Fruit fly (Drosophila melanogaster): ENCODE data around the gene CG11334.

The CG11334 gene

DNA sequence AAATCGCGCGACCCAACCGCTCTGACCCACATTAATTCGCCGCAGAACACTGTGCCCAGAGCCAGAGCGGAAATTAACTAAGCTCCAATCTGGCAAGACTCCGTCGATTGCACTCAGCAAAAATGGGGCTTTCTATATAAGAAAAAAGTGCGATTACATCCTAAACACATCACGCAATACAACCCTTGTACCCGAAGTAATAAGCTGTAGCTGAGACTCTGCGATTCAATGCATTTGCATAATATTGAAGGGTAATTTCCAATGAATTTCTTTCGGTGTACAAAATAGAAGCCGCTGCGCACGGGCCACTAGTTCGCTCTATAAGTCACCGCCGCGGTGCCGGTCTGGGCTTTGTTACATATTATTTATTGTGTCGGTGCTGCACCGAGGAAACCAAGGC, 19.3 kb upstream of the CG11334 start:
- TF ChIP-seq CG33017 (tag; optimal IDR thresholded peaks at IDR 0.05) (no peak), kay (GFP tag; ENCODE audit: borderline replicate concordance) (no peak), CG12768 (GFP tag; optimal IDR thresholded peaks at IDR 0.05) (no peak), CG1620 (GFP tag; optimal IDR thresholded peaks at IDR 0.05) (no peak), CG7101 (tag; optimal IDR thresholded peaks at IDR 0.05) (no peak), toe (GFP tag; optimal IDR thresholded peaks at IDR 0.05) (no peak), CG5204 (GFP tag; optimal IDR thresholded peaks at IDR 0.05) (no peak), Clk (GFP tag; optimal IDR thresholded peaks at IDR 0.05) (no peak), pad (GFP tag; optimal IDR thresholded peaks at IDR 0.05) (no peak), Crg-1 (GFP tag; optimal IDR thresholded peaks at IDR 0.05) (no peak), CG14711 (tag; optimal IDR thresholded peaks at IDR 0.05) (no peak), Hr96 (GFP tag; optimal IDR thresholded peaks at IDR 0.05) (no peak), ovo (GFP tag; optimal IDR thresholded peaks at IDR 0.05) (no peak), Mnt (GFP tag; optimal IDR thresholded peaks at IDR 0.05) (no peak)

DNA sequence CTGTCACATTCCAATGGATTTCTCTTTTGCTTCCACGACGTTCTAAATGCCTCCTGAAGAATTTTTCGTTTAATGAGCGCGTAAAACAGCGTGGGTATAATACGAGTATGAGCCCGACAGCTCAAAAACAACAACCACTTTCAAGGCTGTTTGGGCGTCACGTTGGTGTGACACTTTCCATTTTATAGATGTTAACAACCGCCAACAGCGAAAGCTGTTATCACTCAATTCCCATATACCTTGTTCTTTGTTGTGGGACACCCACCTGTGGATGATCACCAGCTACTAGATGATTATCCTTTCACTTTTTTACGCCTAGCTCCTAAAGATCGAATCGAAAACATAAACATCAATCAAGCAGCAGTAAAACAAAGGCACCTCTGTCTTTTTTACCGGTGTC, 14.3 kb upstream of the CG11334 start:
- TF ChIP-seq pad (GFP tag; optimal IDR thresholded peaks at IDR 0.05) (no peak), CG33017 (tag; optimal IDR thresholded peaks at IDR 0.05) (no peak), CG1620 (GFP tag; optimal IDR thresholded peaks at IDR 0.05) (no peak), Hr96 (GFP tag; optimal IDR thresholded peaks at IDR 0.05) (no peak), Crg-1 (GFP tag; optimal IDR thresholded peaks at IDR 0.05) (no peak), CG11617 (GFP tag; optimal IDR thresholded peaks at IDR 0.05) (no peak), CG14711 (tag; optimal IDR thresholded peaks at IDR 0.05) (no peak), CG7045 (GFP tag; optimal IDR thresholded peaks at IDR 0.05) (no peak), CG7101 (tag; optimal IDR thresholded peaks at IDR 0.05) (no peak), cic (GFP tag; optimal IDR thresholded peaks at IDR 0.05) (no peak), ovo (GFP tag; optimal IDR thresholded peaks at IDR 0.05) (no peak), toe (GFP tag; optimal IDR thresholded peaks at IDR 0.05) (no peak), Clk (GFP tag; optimal IDR thresholded peaks at IDR 0.05) (no peak), tj (GFP tag; optimal IDR thresholded peaks at IDR 0.05) (no peak), cnc (optimal IDR thresholded peaks at IDR 0.05) (no peak), kay (GFP tag; ENCODE audit: borderline replicate concordance) (no peak), bab1 (GFP tag; optimal IDR thresholded peaks at IDR 0.05) (no peak), CG12768 (GFP tag; optimal IDR thresholded peaks at IDR 0.05) (no peak), CG5204 (GFP tag; optimal IDR thresholded peaks at IDR 0.05) (no peak)

DNA sequence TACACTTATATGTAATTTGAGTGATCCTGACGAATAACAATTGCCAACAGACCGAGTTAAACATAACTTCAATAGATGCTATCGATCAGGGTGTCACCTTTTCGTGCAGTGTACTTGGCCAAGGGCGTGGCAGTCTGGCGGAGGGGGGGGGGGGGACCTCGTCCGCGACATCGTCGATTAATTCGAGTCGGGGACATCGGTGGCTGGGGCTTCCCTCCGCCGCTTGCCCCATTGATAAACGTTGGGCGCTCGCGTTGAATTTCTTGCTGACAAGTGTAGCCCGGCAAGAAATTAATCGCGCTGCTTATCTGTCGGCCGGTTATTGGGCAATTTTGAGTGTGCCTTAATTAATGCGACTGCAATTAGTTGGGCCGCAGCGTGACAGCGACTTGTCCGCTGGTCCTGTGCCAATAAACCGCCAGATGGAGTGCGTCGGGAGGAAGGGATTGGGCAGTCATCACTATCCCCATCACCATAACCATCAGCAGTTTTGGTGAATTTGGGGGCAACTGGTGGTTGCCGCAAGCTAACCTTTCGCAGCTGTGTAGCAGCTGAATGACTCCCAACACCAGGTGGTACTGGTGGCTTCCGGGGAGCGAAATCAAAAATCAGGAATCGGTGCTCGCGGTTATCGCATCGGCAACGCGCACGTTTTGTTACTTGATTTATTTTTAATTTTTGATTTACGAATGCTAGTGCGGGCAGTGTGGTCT, 382 bp downstream of the CG11334 start:
- TF ChIP-seq CG14711 (tag; optimal IDR thresholded peaks at IDR 0.05) (no peak), tj (GFP tag; optimal IDR thresholded peaks at IDR 0.05) (peak; percentile 11), Mnt (GFP tag; optimal IDR thresholded peaks at IDR 0.05) (peak; percentile 17)

DNA sequence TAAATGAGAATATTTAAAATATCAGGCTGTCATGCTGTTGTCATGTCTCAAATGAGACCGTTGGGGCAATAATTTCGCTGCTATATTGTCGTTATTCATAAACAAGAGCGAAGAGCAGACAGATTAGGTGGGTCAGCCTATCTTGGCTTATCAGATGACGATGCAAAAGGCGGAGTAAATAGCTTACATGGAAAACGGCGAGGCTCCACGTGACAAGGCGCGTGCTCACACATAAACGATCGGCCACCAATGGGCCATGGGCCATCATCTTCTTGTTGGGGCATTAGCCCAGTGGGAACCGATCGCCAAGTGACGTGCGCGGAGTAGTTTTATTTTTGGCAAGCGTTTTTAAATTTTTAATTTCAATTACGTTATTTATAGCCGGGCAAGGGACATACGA, 1.6 kb downstream of the CG11334 start:
- TF ChIP-seq Clk (GFP tag; optimal IDR thresholded peaks at IDR 0.05) (no peak), cnc (optimal IDR thresholded peaks at IDR 0.05) (peak in 1 of 2 experiments; percentile 48), CG7045 (GFP tag; optimal IDR thresholded peaks at IDR 0.05) (no peak), tj (GFP tag; optimal IDR thresholded peaks at IDR 0.05) (no peak)

DNA sequence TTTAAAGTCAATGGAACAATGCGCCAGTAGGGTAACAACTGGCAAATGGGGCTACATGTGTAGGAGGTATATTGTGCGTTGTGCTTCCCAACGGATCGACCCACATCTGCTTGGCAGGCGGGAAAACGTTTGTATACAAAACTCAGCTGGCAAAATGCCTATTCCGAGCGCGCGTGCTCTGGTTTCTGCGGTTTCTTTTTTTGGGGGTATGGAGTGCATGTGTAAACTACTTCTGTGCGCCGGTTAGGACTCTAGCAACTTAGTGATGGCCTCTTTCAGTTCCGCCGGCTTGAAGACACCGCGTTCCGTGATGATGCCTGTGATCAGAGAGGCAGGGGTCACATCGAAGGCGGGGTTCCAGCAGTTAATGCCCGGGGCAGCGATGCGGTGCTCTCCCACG, 3.1 kb downstream of the CG11334 start, which contains the start of gene Loxl1:
Gene Loxl1, minus strand, starts transcription at position 101 of the 400 bp plus-strand sequence.
- no peak for TF ChIP-seq CG7045 (GFP tag; optimal IDR thresholded peaks at IDR 0.05)
- no peak for TF ChIP-seq toe (GFP tag; optimal IDR thresholded peaks at IDR 0.05)
- no peak for TF ChIP-seq cic (GFP tag; optimal IDR thresholded peaks at IDR 0.05)
- TF ChIP-seq CG1620 (GFP tag; optimal IDR thresholded peaks at IDR 0.05): no peak
- TF ChIP-seq Crg-1 (GFP tag; optimal IDR thresholded peaks at IDR 0.05): no peak
- TF ChIP-seq CG11617 (GFP tag; optimal IDR thresholded peaks at IDR 0.05): no peak
- TF ChIP-seq CG5204 (GFP tag; optimal IDR thresholded peaks at IDR 0.05): no peak
- no peak for TF ChIP-seq bab1 (GFP tag; optimal IDR thresholded peaks at IDR 0.05)
- TF ChIP-seq Mnt (GFP tag; optimal IDR thresholded peaks at IDR 0.05): no peak
- no peak for TF ChIP-seq tj (GFP tag; optimal IDR thresholded peaks at IDR 0.05)
- TF ChIP-seq kay (GFP tag; ENCODE audit: borderline replicate concordance): no peak
- no peak for TF ChIP-seq Clk (GFP tag; optimal IDR thresholded peaks at IDR 0.05)
- no peak for TF ChIP-seq CG7101 (tag; optimal IDR thresholded peaks at IDR 0.05)

DNA sequence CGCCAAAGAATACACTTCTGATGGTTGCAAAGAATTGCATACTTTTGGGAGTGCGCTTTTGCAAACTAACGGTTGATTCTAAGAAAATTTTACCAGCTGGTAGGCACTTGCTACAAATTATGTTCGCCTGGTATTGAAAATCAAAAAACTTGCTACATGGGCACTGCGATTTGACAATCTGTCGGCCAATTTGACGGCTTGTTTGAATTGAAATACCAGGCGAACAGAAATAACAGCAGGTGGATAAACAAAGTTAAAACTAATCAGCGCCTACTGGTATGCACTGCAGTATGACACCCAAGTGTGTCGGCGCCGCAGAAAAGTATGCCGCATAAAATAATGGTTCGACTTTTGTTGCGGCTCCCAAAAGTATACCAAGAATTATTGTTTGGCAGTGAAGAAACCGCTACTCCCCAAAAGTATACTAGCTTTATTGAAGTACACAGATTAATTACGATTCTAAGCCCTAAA, 4.8 kb downstream of the CG11334 start:
- peak; percentile 89 for TF ChIP-seq ovo (GFP tag; optimal IDR thresholded peaks at IDR 0.05)
- TF ChIP-seq bab1 (GFP tag; optimal IDR thresholded peaks at IDR 0.05): peak; percentile 63
- no peak for TF ChIP-seq cic (GFP tag; optimal IDR thresholded peaks at IDR 0.05)

DNA sequence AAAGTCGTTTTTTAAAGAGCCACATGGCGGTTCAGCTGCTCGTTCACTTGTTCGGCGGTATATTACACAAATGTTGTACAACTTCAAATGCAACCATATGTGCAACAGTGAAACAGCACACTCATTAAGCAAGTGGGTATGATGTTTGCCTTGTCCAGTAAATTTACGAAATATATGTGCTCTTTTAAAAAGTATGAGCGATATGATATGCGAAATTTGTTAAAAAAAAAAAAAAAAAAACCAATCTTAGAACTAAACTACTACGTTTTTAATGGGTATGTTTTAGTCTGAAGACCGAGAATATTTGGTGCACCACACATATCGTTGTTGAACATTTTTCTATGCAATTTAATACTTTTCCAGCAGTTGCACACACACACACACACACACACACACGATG, 19.4 kb downstream of the CG11334 start:
- TF ChIP-seq cic (GFP tag; optimal IDR thresholded peaks at IDR 0.05) (no peak), Clk (GFP tag; optimal IDR thresholded peaks at IDR 0.05) (no peak), Crg-1 (GFP tag; optimal IDR thresholded peaks at IDR 0.05) (no peak), ovo (GFP tag; optimal IDR thresholded peaks at IDR 0.05) (no peak), toe (GFP tag; optimal IDR thresholded peaks at IDR 0.05) (no peak), CG7045 (GFP tag; optimal IDR thresholded peaks at IDR 0.05) (no peak), cnc (optimal IDR thresholded peaks at IDR 0.05) (no peak), Hr96 (GFP tag; optimal IDR thresholded peaks at IDR 0.05) (no peak), tj (GFP tag; optimal IDR thresholded peaks at IDR 0.05) (no peak), CG5204 (GFP tag; optimal IDR thresholded peaks at IDR 0.05) (no peak), CG7101 (tag; optimal IDR thresholded peaks at IDR 0.05) (no peak), CG11617 (GFP tag; optimal IDR thresholded peaks at IDR 0.05) (no peak)
